Worm (Caenorhabditis elegans) whole organism, L2 larva: ENCODE results near the gene hacl-1.

Experiments used
- aly-2 ChIP-seq: fragments of 150-350 bp; optimal IDR thresholded peaks from 2 replicates; lab custom pipeline; 2014; ENCODE audit warnings: missing biosample characterization, missing genetic modification characterization
- ama-1 ChIP-seq: fragments of 150-350 bp; optimal IDR thresholded peaks from 2 replicates; lab custom pipeline; 2018; ENCODE audit warnings: inconsistent platforms
- fos-1 ChIP-seq: fragments of 150-350 bp; optimal IDR thresholded peaks from 2 replicates; lab custom pipeline; 2014; ENCODE audit warnings: missing biosample characterization, missing genetic modification characterization
- lin-11 ChIP-seq: fragments of 150-350 bp; sonication (generic microtip); optimal IDR thresholded peaks from 2 replicates; lab custom pipeline; 2014; ENCODE audit warnings: missing biosample characterization, missing genetic modification characterization, inconsistent platforms, mixed read lengths
- mab-5 ChIP-seq: fragments of 150-350 bp; optimal IDR thresholded peaks from 2 replicates; lab custom pipeline; 2014; ENCODE audit warnings: missing biosample characterization, missing genetic modification characterization
- mdl-1 ChIP-seq, 2 experiments: fragments of 150-350 bp in 1 of 2; sonication (generic microtip) in 1 of 2; optimal IDR thresholded peaks; 2 replicates each; lab custom pipeline; 2017; ENCODE audit warnings: missing biosample characterization in 2 of 2, missing genetic modification characterization in 2 of 2
- nhr-11 ChIP-seq: fragments of 150-350 bp; optimal IDR thresholded peaks from 2 replicates; lab custom pipeline; 2014; ENCODE audit warnings: missing biosample characterization, missing genetic modification characterization
- nhr-237 ChIP-seq: fragments of 150-350 bp; optimal IDR thresholded peaks from 2 replicates; lab custom pipeline; 2014; ENCODE audit warnings: missing biosample characterization, missing genetic modification characterization
- nhr-77 ChIP-seq: fragments of 150-350 bp; optimal IDR thresholded peaks from 2 replicates; lab custom pipeline; 2014; ENCODE audit warnings: missing biosample characterization, missing genetic modification characterization
- sma-9 ChIP-seq, 2 experiments: fragments of 150-350 bp in 1 of 2; sonication (generic microtip) in 1 of 2; optimal IDR thresholded peaks; 2 replicates each; lab custom pipeline; 2014 to 2016; ENCODE audit warnings: missing genetic modification characterization in 2 of 2, mild to moderate bottlenecking in 1 of 2, missing biosample characterization in 1 of 2, missing compliant biosample characterization in 1 of 2, missing genetic modification reagents in 1 of 2, moderate library complexity in 1 of 2
- snpc-4 ChIP-seq: fragments of 150-350 bp; optimal IDR thresholded peaks from 2 replicates; lab custom pipeline; 2014; ENCODE audit warnings: missing biosample characterization, missing genetic modification characterization
- unc-39 ChIP-seq: fragments of 150-350 bp; optimal IDR thresholded peaks from 2 replicates; lab custom pipeline; 2014; ENCODE audit warnings: missing biosample characterization, missing genetic modification characterization
- ztf-11 ChIP-seq: sonication (generic microtip); optimal IDR thresholded peaks from 2 replicates; lab custom pipeline; 2017; ENCODE audit warnings: missing biosample characterization, missing genetic modification characterization
- ztf-4 ChIP-seq: fragments of 150-350 bp; optimal IDR thresholded peaks from 2 replicates; lab custom pipeline; 2014; ENCODE audit warnings: missing biosample characterization, missing genetic modification characterization

DNA sequence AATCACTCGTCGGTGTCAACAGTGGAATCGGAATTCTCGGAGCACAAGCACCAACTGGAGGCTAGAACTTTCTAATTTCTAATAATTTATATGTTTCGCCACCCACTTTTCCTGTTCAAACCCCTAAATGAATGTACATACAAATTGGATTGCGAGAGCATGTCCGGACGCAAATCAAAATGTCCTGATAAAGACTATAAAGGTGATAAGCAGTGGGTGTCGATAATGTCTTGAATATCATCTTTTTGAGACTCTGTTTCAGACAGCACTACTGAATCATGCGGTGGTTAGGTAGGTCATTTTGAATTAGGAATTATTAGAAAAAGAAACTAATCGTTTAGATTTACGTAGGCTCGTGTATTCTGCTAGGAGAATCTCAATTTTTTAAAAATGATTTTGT, 44.0 kb downstream of the hacl-1 start, which contains the start of gene W02B12.1:
- TF ChIP-seq mab-5 (no peak), lin-11 (no peak), aly-2 (tag; lab: Kevin White, UChicago) (no peak), sma-9 (GFP tag; optimal IDR thresholded peaks at IDR 0.05; lab: Kevin White, UChicago) (no peak), sma-9 (tag; optimal IDR thresholded peaks at IDR 0.05; lab: Kevin White, UChicago) (no peak), snpc-4 (no peak), fos-1 (tag; lab: Kevin White, UChicago) (peak; percentile 79), ama-1 (no peak), mdl-1 (tag; optimal IDR thresholded peaks at IDR 0.05; lab: Kevin White, UChicago) (no peak), ztf-11 (tag; lab: Kevin White, UChicago) (no peak), nhr-11 (tag; lab: Kevin White, UChicago) (no peak), unc-39 (tag; lab: Kevin White, UChicago) (no peak), ztf-4 (no peak), nhr-237 (tag; lab: Kevin White, UChicago) (no peak), nhr-77 (tag; lab: Kevin White, UChicago) (no peak)
